Worm (Caenorhabditis elegans): ENCODE results near the gene ZC250.5.

DNA sequence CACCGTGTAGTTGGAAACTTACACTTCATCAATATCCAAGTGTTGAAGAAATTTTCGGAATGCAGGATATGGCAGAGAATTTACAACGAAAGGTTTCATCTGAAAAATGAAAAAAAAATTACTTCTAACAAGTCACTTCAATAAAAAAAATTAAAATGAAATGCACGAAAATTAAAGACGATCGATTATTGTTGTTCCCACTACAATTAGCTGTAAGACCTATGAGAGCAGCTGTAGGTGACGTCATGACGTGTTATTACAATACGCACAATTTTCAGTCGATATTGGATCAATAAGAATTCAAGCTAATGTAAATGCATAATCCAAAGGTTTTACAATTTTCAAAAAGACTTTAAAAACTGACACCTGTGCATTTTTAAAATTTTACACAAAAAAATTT, 45.4 kb upstream of the ZC250.5 start, which contains the start of gene C53A3.1:
- TF ChIP-seq nhr-11 (tag; optimal IDR thresholded peaks at IDR 0.05) (no peak), ama-1 (optimal IDR thresholded peaks at IDR 0.05) (no peak), elt-3 (tag; optimal IDR thresholded peaks at IDR 0.05) (no peak), egl-27 (tag; optimal IDR thresholded peaks at IDR 0.05) (no peak), lin-39 (tag; optimal IDR thresholded peaks at IDR 0.05) (no peak), snpc-4 (tag; optimal IDR thresholded peaks at IDR 0.05) (no peak), R02D3.7 (tag; optimal IDR thresholded peaks at IDR 0.05) (no peak), ceh-82 (tag; optimal IDR thresholded peaks at IDR 0.05) (no peak), mdl-1 (tag; optimal IDR thresholded peaks at IDR 0.05) (no peak), unc-39 (tag; optimal IDR thresholded peaks at IDR 0.05) (no peak), fos-1 (tag; optimal IDR thresholded peaks at IDR 0.05) (no peak)

All from whole organism, L2 larva.